Worm (Caenorhabditis elegans): ENCODE results near the gene srr-1.

srr-1 gene

DNA sequence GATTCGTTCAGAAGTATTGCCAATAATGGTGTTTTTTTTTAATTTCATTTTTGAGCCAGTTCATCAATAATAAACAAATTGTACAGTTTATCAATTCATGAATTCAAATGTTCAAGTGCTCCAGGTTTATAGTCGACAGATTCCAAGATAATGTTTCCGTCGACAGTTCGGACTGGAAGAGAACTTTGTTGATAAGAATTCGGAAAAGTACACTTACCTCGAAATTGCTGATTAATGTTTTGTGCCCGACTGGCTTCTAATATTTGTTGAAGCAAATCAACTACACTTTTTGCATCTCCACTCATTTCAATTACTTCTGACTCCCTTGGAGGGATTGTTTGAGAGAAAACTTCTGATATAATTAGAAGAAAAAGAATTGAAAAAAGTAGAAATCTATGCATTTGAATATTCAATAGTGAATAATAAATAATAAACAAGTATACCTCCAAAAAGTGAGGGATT is 4.4 kb downstream of the srr-1 start, which contains the start of gene W07G4.8:
W07G4.8 (minus strand) TSS at position 412 of the 462 bp plus-strand sequence.
- TF ChIP-seq daf-16 (GFP tag; optimal IDR thresholded peaks at IDR 0.05) (no peak), daf-16 (tag; optimal IDR thresholded peaks at IDR 0.05) (peak; percentile 85), attf-4 (tag; optimal IDR thresholded peaks at IDR 0.05) (no peak), mep-1 (tag; optimal IDR thresholded peaks at IDR 0.05) (peak; percentile 30), ama-1 (optimal IDR thresholded peaks at IDR 0.05) (peak; percentile 73), Y105C5A.15 (GFP tag; IDR thresholded peaks at IDR 0.05) (no peak), unc-62 (GFP tag; optimal IDR thresholded peaks at IDR 0.05 in 1 of 2) (peak in 1 of 2 experiments; percentile 71), unc-62 (tag; optimal IDR thresholded peaks at IDR 0.05) (no peak), F49E8.2 (tag; optimal IDR thresholded peaks at IDR 0.05; ENCODE audit: borderline replicate concordance) (no peak), pqm-1 (tag; optimal IDR thresholded peaks at IDR 0.05) (peak; percentile 62), nhr-6 (tag; optimal IDR thresholded peaks at IDR 0.05) (no peak), nhr-77 (tag; optimal IDR thresholded peaks at IDR 0.05) (peak; percentile 38), mdt-29 (GFP tag; IDR thresholded peaks at IDR 0.05) (no peak), nhr-48 (tag; optimal IDR thresholded peaks at IDR 0.05) (no peak), hlh-11 (tag; optimal IDR thresholded peaks at IDR 0.05) (peak; percentile 76), ZK337.2 (GFP tag; IDR thresholded peaks at IDR 0.05) (no peak), nhr-28 (tag; optimal IDR thresholded peaks at IDR 0.05) (peak; percentile 79), tra-1 (GFP tag; IDR thresholded peaks at IDR 0.05) (0 out of 2 replicates have a peak, but pooled peaks have one; percentile 32), aly-2 (tag; optimal IDR thresholded peaks at IDR 0.05) (no peak), lsy-2 (tag; optimal IDR thresholded peaks at IDR 0.05) (no peak), Y75B8A.6 (GFP tag; IDR thresholded peaks at IDR 0.05) (no peak), fkh-10 (GFP tag; optimal IDR thresholded peaks at IDR 0.05) (no peak), dpl-1 (GFP tag; optimal IDR thresholded peaks at IDR 0.05) (no peak), ceh-20 (GFP tag; IDR thresholded peaks at IDR 0.05) (no peak), dve-1 (tag; optimal IDR thresholded peaks at IDR 0.05; ENCODE audit: insufficient read depth) (peak; percentile 67), dmd-6 (GFP tag; IDR thresholded peaks at IDR 0.05) (peak; percentile 60), mxl-2 (GFP tag; conservative IDR thresholded peaks at IDR 0.05) (no peak)

DNA sequence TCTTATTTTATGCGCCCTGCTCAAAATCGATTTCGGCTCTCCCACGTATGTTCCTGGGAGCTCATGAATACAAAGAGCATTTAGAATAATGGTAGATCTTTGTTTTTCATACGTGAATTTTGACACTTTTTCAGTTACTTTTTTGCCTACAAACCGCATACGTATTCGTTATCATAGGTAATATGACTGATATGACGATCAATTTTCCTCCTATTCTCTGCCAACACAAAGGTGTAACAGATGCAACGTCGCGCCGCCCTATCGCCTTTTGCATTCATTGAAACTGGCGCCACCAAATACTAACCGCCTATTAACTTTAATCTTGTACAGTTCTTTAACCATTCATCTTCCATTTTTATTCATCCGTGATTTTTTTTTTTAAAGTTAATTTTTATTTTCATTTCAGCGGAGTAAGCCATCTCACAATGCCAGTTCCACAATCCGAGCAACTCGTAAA is 5.9 kb downstream of the srr-1 start, which contains the start of gene W07G4.5:
W07G4.5 (plus strand) TSS at position 407 of the 457 bp plus-strand sequence.
- TF ChIP-seq Y48G9A.11 (GFP tag; IDR thresholded peaks at IDR 0.05) (no peak), unc-62 (GFP tag; optimal IDR thresholded peaks at IDR 0.05 in 1 of 2) (peak in 1 of 2 experiments; percentile 23), unc-62 (tag; optimal IDR thresholded peaks at IDR 0.05) (no peak), mep-1 (tag; optimal IDR thresholded peaks at IDR 0.05) (peak; percentile 42), vab-7 (GFP tag; IDR thresholded peaks at IDR 0.05) (no peak), dmd-6 (GFP tag; IDR thresholded peaks at IDR 0.05) (peak; percentile 65), lir-3 (tag; optimal IDR thresholded peaks at IDR 0.05) (no peak), T20F7.1 (GFP tag; optimal IDR thresholded peaks at IDR 0.05) (no peak), ZK337.2 (GFP tag; IDR thresholded peaks at IDR 0.05) (no peak), nhr-28 (tag; optimal IDR thresholded peaks at IDR 0.05) (peak; percentile 83), mxl-3 (GFP tag; optimal IDR thresholded peaks at IDR 0.05) (peak; percentile 28), mdl-1 (tag; optimal IDR thresholded peaks at IDR 0.05) (peak in 1 of 2 experiments; percentile 29), F10B5.3 (tag; optimal IDR thresholded peaks at IDR 0.05) (no peak), hlh-11 (tag; optimal IDR thresholded peaks at IDR 0.05) (peak; percentile 66), pqm-1 (tag; optimal IDR thresholded peaks at IDR 0.05) (peak; percentile 70), spr-3 (GFP tag; optimal IDR thresholded peaks at IDR 0.05) (no peak), nhr-237 (tag; optimal IDR thresholded peaks at IDR 0.05) (no peak), aha-1 (tag) (peak; percentile 93), snpc-4 (tag; optimal IDR thresholded peaks at IDR 0.05) (no peak), nhr-102 (tag; optimal IDR thresholded peaks at IDR 0.05) (no peak), ceh-62 (tag; optimal IDR thresholded peaks at IDR 0.05) (no peak), mes-2 (tag; optimal IDR thresholded peaks at IDR 0.05; ENCODE audit: poor library complexity, severe bottlenecking) (peak; percentile 29), hif-1 (tag; optimal IDR thresholded peaks at IDR 0.05) (peak; percentile 37 to 87), dmd-8 (GFP tag; IDR thresholded peaks at IDR 0.05) (no peak), daf-16 (GFP tag; optimal IDR thresholded peaks at IDR 0.05) (peak in 1 of 2 experiments; percentile 24), daf-16 (tag; optimal IDR thresholded peaks at IDR 0.05) (no peak), ztf-11 (tag; optimal IDR thresholded peaks at IDR 0.05) (no peak), dve-1 (tag; optimal IDR thresholded peaks at IDR 0.05; ENCODE audit: insufficient read depth) (peak; percentile 42)
